Fruit fly (Drosophila melanogaster) whole organism, embryonic: ENCODE results near the gene CG14840.
A peak's percentile ranks its signal among the peaks of the same experiment; 100 is the strongest.

Source experiments
- CG12769 ChIP-seq: fragments of 200-800 bp; sonication (Bioruptor generic); optimal IDR thresholded peaks from 2 replicates; lab custom pipeline; 2019; ENCODE audit warnings: missing biosample characterization, mild to moderate bottlenecking, missing genetic modification characterization, moderate library complexity
- CG13296 ChIP-seq: fragments of 200-800 bp; sonication (Bioruptor generic); optimal IDR thresholded peaks from 3 replicates; lab custom pipeline; 2018; ENCODE audit warnings: missing biosample characterization, mild to moderate bottlenecking, missing genetic modification characterization
- CG15601 ChIP-seq: fragments of 200-800 bp; sonication (Bioruptor generic); optimal IDR thresholded peaks from 3 replicates; lab custom pipeline; 2019; ENCODE audit warnings: missing biosample characterization, mild to moderate bottlenecking, missing genetic modification characterization, moderate library complexity
- H2.0 ChIP-seq: fragments of 200-800 bp; sonication (Bioruptor generic); IDR thresholded peaks from 2 replicates; pipeline ENCODE4 v1.3.6; 2022; ENCODE audit warnings: missing biosample characterization, missing genetic modification characterization
- Sry-δ ChIP-seq: fragments of 200-800 bp; sonication (Bioruptor generic); optimal IDR thresholded peaks from 2 replicates; lab custom pipeline; 2016; ENCODE audit warnings: missing biosample characterization, missing genetic modification characterization
- gce ChIP-seq: fragments of 200-800 bp; sonication (Bioruptor generic); IDR thresholded peaks from 3 replicates; pipeline ENCODE4 v1.3.6; 2022; ENCODE audit warnings: missing biosample characterization, missing genetic modification characterization
- nerfin-2 ChIP-seq: fragments of 200-800 bp; sonication (Bioruptor generic); IDR thresholded peaks from 2 replicates; pipeline ENCODE4 v1.3.6; 2022; ENCODE audit warnings: missing biosample characterization, missing genetic modification characterization; ENCODE audit not compliant: partially characterized antibody
- wek ChIP-seq: fragments of 200-800 bp; sonication (Bioruptor generic); optimal IDR thresholded peaks from 3 replicates; lab custom pipeline; 2018; ENCODE audit warnings: missing biosample characterization, mild to moderate bottlenecking, missing genetic modification characterization, moderate library complexity

dm6 chr3R:14298078-14298896 lies 37.3 kb upstream of the CG14840 start:
- TF ChIP-seq CG13296 (GFP tag; lab: Kevin White, UChicago) (no peak), Sry-δ (no peak), gce (GFP tag; lab: Robert Waterston, UW) (no peak), wek (GFP tag; lab: Kevin White, UChicago) (no peak), H2.0 (GFP tag; lab: Robert Waterston, UW) (no peak), CG12769 (tag; lab: Kevin White, UChicago) (peak; percentile 2), nerfin-2 (GFP tag; lab: Robert Waterston, UW) (no peak), CG15601 (tag; lab: Kevin White, UChicago) (no peak)
